Fruit fly (Drosophila melanogaster) whole organism, embryonic: ENCODE results near the gene sosie.
A peak's percentile ranks its signal among the peaks of the same experiment; 100 is the strongest.

Experiments used
- CG10274 ChIP-seq: fragments of 200-800 bp; sonication (Bioruptor generic); optimal IDR thresholded peaks from 3 replicates; lab custom pipeline; 2017; ENCODE audit warnings: missing biosample characterization, mild to moderate bottlenecking, missing genetic modification characterization
- CG11085 ChIP-seq: fragments of 200-800 bp; sonication (Bioruptor generic); IDR thresholded peaks from 2 replicates; pipeline ENCODE4 v1.3.6; 2022; ENCODE audit warnings: missing biosample characterization, missing genetic modification characterization
- CG12391 ChIP-seq: fragments of 200-800 bp; sonication (Bioruptor generic); optimal IDR thresholded peaks from 3 replicates; lab custom pipeline; 2018; ENCODE audit warnings: missing biosample characterization, mild to moderate bottlenecking, missing genetic modification characterization, moderate library complexity
- CG13123 ChIP-seq: fragments of 200-800 bp; sonication (Bioruptor generic); optimal IDR thresholded peaks from 2 replicates; lab custom pipeline; 2016; ENCODE audit warnings: missing biosample characterization, missing genetic modification characterization
- CG13424 ChIP-seq: fragments of 200-800 bp; sonication (Bioruptor generic); optimal IDR thresholded peaks from 2 replicates; lab custom pipeline; 2019; ENCODE audit warnings: missing biosample characterization, mild to moderate bottlenecking, missing genetic modification characterization, moderate library complexity
- CG14710 ChIP-seq: fragments of 200-800 bp; sonication (Bioruptor generic); optimal IDR thresholded peaks from 3 replicates; lab custom pipeline; 2019; ENCODE audit warnings: missing biosample characterization, mild to moderate bottlenecking, missing genetic modification characterization, moderate library complexity
- CG15696 ChIP-seq: fragments of 200-800 bp; sonication (Bioruptor generic); optimal IDR thresholded peaks from 2 replicates; lab custom pipeline; 2019; ENCODE audit warnings: missing biosample characterization, mild to moderate bottlenecking, missing genetic modification characterization, moderate library complexity
- CG16813 ChIP-seq: fragments of 200-800 bp; sonication (Bioruptor generic); IDR thresholded peaks from 3 replicates; pipeline ENCODE4 v1.3.6; 2022; ENCODE audit warnings: missing biosample characterization, missing genetic modification characterization; ENCODE audit not compliant: partially characterized antibody
- CG16815 ChIP-seq: fragments of 200-800 bp; sonication (Bioruptor generic); optimal IDR thresholded peaks from 3 replicates; lab custom pipeline; 2017; ENCODE audit warnings: missing biosample characterization, mild to moderate bottlenecking, missing genetic modification characterization
- CG18011 ChIP-seq: fragments of 200-800 bp; sonication (Bioruptor generic); optimal IDR thresholded peaks from 2 replicates; lab custom pipeline; 2017; ENCODE audit warnings: missing biosample characterization, missing genetic modification characterization, mild to moderate bottlenecking, moderate library complexity, missing genotype
- CG18599 ChIP-seq: fragments of 200-800 bp; sonication (Bioruptor generic); optimal IDR thresholded peaks from 3 replicates; lab custom pipeline; 2017; ENCODE audit warnings: missing biosample characterization, missing genetic modification characterization, mild to moderate bottlenecking, moderate library complexity, missing genetic modification reagents
- CG18619 ChIP-seq: fragments of 200-800 bp; sonication (Bioruptor generic); optimal IDR thresholded peaks from 3 replicates; lab custom pipeline; 2017; ENCODE audit warnings: missing biosample characterization, mild to moderate bottlenecking, missing genetic modification characterization
- CG30020 ChIP-seq: fragments of 200-800 bp; optimal IDR thresholded peaks from 2 replicates; lab custom pipeline; 2019; ENCODE audit warnings: missing biosample characterization, mild to moderate bottlenecking, missing genetic modification characterization, moderate library complexity
- CG31388 ChIP-seq: fragments of 200-800 bp; sonication (Bioruptor generic); optimal IDR thresholded peaks from 2 replicates; lab custom pipeline; 2016; ENCODE audit warnings: missing biosample characterization, missing genetic modification characterization
- CG31441 ChIP-seq: fragments of 200-800 bp; sonication (Bioruptor generic); IDR thresholded peaks from 2 replicates; pipeline ENCODE4 v1.3.6; 2022; ENCODE audit warnings: missing biosample characterization, missing genetic modification characterization
- CG3163 ChIP-seq: fragments of 200-800 bp; sonication (Bioruptor generic); optimal IDR thresholded peaks from 3 replicates; lab custom pipeline; 2016; ENCODE audit warnings: missing biosample characterization, missing genetic modification characterization
- CG42726 ChIP-seq: fragments of 200-800 bp; sonication (Bioruptor generic); IDR thresholded peaks from 2 replicates; pipeline ENCODE4 v1.3.6; 2022; ENCODE audit warnings: missing biosample characterization, missing genetic modification characterization; ENCODE audit not compliant: partially characterized antibody
- CG4328 ChIP-seq: fragments of 200-800 bp; sonication (Bioruptor generic); optimal IDR thresholded peaks from 3 replicates; lab custom pipeline; 2017; ENCODE audit warnings: missing biosample characterization, missing genetic modification reagents, missing genetic modification characterization
- CG4617 ChIP-seq: fragments of 200-800 bp; sonication (Bioruptor generic); optimal IDR thresholded peaks from 3 replicates; lab custom pipeline; 2016; ENCODE audit warnings: missing biosample characterization, missing genetic modification characterization, borderline replicate concordance
- CG6272 ChIP-seq: fragments of 200-800 bp; sonication (Bioruptor generic); IDR thresholded peaks from 2 replicates; pipeline ENCODE4 v1.3.6; 2022; ENCODE audit warnings: missing biosample characterization, missing genetic modification characterization
- CG9215 ChIP-seq: fragments of 200-800 bp; sonication (Bioruptor generic); IDR thresholded peaks from 2 replicates; pipeline ENCODE4 v1.3.6; 2022; ENCODE audit warnings: missing biosample characterization, missing genetic modification characterization
- CkIIα-i1 ChIP-seq: fragments of 200-800 bp; sonication (Bioruptor generic); IDR thresholded peaks from 2 replicates; pipeline ENCODE4 v1.3.6; 2022; ENCODE audit warnings: missing biosample characterization, missing genetic modification characterization
- D ChIP-seq, 2 experiments: fragments of 200-800 bp in 1 of 2; fragments of >200 bp in 1 of 2; sonication (Bioruptor generic) in 1 of 2; optimal IDR thresholded peaks; 2 replicates in 1 of 2; 3 replicates in 1 of 2; lab custom pipeline; 2017; ENCODE audit warnings: mild to moderate bottlenecking in 1 of 2, missing biosample characterization in 1 of 2, missing genetic modification characterization in 1 of 2, missing genetic modification reagents in 1 of 2
- D19B ChIP-seq: fragments of 200-800 bp; sonication (Bioruptor generic); optimal IDR thresholded peaks from 2 replicates; lab custom pipeline; 2017; ENCODE audit warnings: missing biosample characterization, mild to moderate bottlenecking, missing genetic modification characterization
- Deaf1 ChIP-seq: fragments of 200-800 bp; optimal IDR thresholded peaks from 3 replicates; lab custom pipeline; 2019; ENCODE audit warnings: missing biosample characterization, mild to moderate bottlenecking, missing genetic modification characterization, moderate library complexity
- E2f1 ChIP-seq: fragments of 200-800 bp; sonication (Bioruptor generic); IDR thresholded peaks from 2 replicates; pipeline ENCODE4 v1.3.6; 2022; ENCODE audit warnings: missing biosample characterization, missing genetic modification characterization
- Hmr ChIP-seq: fragments of 200-800 bp; sonication (Bioruptor generic); optimal IDR thresholded peaks from 3 replicates; lab custom pipeline; 2017; ENCODE audit warnings: mild to moderate bottlenecking, missing biosample characterization, missing genetic modification reagents, missing genetic modification characterization
- Myb ChIP-seq: fragments of 200-800 bp; sonication (Bioruptor generic); optimal IDR thresholded peaks from 2 replicates; lab custom pipeline; 2016; ENCODE audit warnings: missing biosample characterization, missing genetic modification characterization
- NC2β ChIP-seq: fragments of 200-800 bp; sonication (Bioruptor generic); optimal IDR thresholded peaks from 2 replicates; lab custom pipeline; 2016; ENCODE audit warnings: missing biosample characterization, missing genetic modification characterization
- Vsx1 ChIP-seq: fragments of 200-800 bp; sonication (Bioruptor generic); optimal IDR thresholded peaks from 2 replicates; lab custom pipeline; 2017; ENCODE audit warnings: missing biosample characterization, mild to moderate bottlenecking, missing genetic modification characterization, missing genetic modification reagents
- cad ChIP-seq: fragments of >200 bp; optimal IDR thresholded peaks from 2 replicates; lab custom pipeline; 2017; ENCODE audit warnings: missing biosample characterization, missing genetic modification characterization
- ci ChIP-seq: fragments of 200-800 bp; sonication (Bioruptor generic); IDR thresholded peaks from 3 replicates; pipeline ENCODE4 v1.3.6; 2022; ENCODE audit warnings: missing biosample characterization, missing genetic modification characterization
- dimm ChIP-seq: fragments of 200-800 bp; sonication (Bioruptor generic); IDR thresholded peaks from 2 replicates; pipeline ENCODE4 v1.3.6; 2022; ENCODE audit warnings: missing biosample characterization, missing genetic modification characterization
- fru ChIP-seq: fragments of >200 bp; optimal IDR thresholded peaks from 2 replicates; lab custom pipeline; 2017
- ind ChIP-seq: fragments of 200-800 bp; sonication (Bioruptor generic); optimal IDR thresholded peaks from 3 replicates; lab custom pipeline; 2016; ENCODE audit warnings: missing biosample characterization, missing genetic modification characterization
- ken ChIP-seq: fragments of 200-800 bp; sonication (Bioruptor generic); IDR thresholded peaks from 3 replicates; pipeline ENCODE4 v1.3.6; 2022; ENCODE audit warnings: missing biosample characterization, missing genetic modification characterization
- klu ChIP-seq: fragments of 200-800 bp; sonication (Bioruptor generic); IDR thresholded peaks from 2 replicates; pipeline ENCODE4 v1.3.6; 2022; ENCODE audit warnings: missing biosample characterization, missing genetic modification characterization
- maf-S ChIP-seq: fragments of 200-800 bp; sonication (Bioruptor generic); optimal IDR thresholded peaks from 2 replicates; lab custom pipeline; 2016; ENCODE audit warnings: missing biosample characterization, missing genetic modification characterization
- nerfin-2 ChIP-seq: fragments of 200-800 bp; sonication (Bioruptor generic); IDR thresholded peaks from 2 replicates; pipeline ENCODE4 v1.3.6; 2022; ENCODE audit warnings: missing biosample characterization, missing genetic modification characterization; ENCODE audit not compliant: partially characterized antibody
- p53 ChIP-seq: fragments of 200-800 bp; sonication (Bioruptor generic); optimal IDR thresholded peaks from 2 replicates; lab custom pipeline; 2016; ENCODE audit warnings: missing biosample characterization, missing genetic modification characterization
- prd ChIP-seq, 3 experiments: fragments of >200 bp in 2 of 3; fragments of 200-800 bp in 1 of 3; sonication (Bioruptor generic) in 1 of 3; optimal IDR thresholded peaks in 2 of 3; IDR thresholded peaks in 1 of 3; 2 replicates in 2 of 3; 3 replicates in 1 of 3; pipeline versions ENCODE4 v1.3.6 to Lab custom; 2017 to 2022; ENCODE audit warnings: missing biosample characterization in 1 of 3, missing genetic modification characterization in 1 of 3
- salm ChIP-seq: fragments of 200-800 bp; sonication (Bioruptor generic); optimal IDR thresholded peaks from 2 replicates; lab custom pipeline; 2018; ENCODE audit warnings: missing biosample characterization, mild to moderate bottlenecking, missing genetic modification characterization
- sima ChIP-seq: fragments of 200-800 bp; sonication (Bioruptor generic); optimal IDR thresholded peaks from 2 replicates; lab custom pipeline; 2016; ENCODE audit warnings: missing biosample characterization, missing genetic modification characterization
- sob ChIP-seq: fragments of 200-800 bp; sonication (Bioruptor generic); IDR thresholded peaks from 2 replicates; pipeline ENCODE4 v1.3.6; 2022; ENCODE audit warnings: missing biosample characterization, missing genetic modification characterization
- tgo ChIP-seq: fragments of 200-800 bp; sonication (Bioruptor generic); IDR thresholded peaks from 3 replicates; pipeline ENCODE4 v1.3.6; 2022; ENCODE audit warnings: missing biosample characterization, missing genetic modification characterization
- toy ChIP-seq: fragments of 200-800 bp; sonication (Bioruptor generic); IDR thresholded peaks from 2 replicates; pipeline ENCODE4 v1.3.6; 2022; ENCODE audit warnings: missing biosample characterization, missing genetic modification characterization
- tx ChIP-seq: fragments of 200-800 bp; sonication (Bioruptor generic); optimal IDR thresholded peaks from 2 replicates; lab custom pipeline; 2016; ENCODE audit warnings: missing biosample characterization, missing genetic modification characterization
- zen2 ChIP-seq: fragments of 200-800 bp; sonication (Bioruptor generic); IDR thresholded peaks from 3 replicates; pipeline ENCODE4 v1.3.6; 2022; ENCODE audit warnings: missing biosample characterization, missing genetic modification characterization; ENCODE audit not compliant: partially characterized antibody
- zfh1 ChIP-seq: fragments of 200-800 bp; sonication (Bioruptor generic); IDR thresholded peaks from 3 replicates; pipeline ENCODE4 v1.3.6; 2022; ENCODE audit warnings: missing biosample characterization, missing genetic modification characterization

Gene sosie

DNA sequence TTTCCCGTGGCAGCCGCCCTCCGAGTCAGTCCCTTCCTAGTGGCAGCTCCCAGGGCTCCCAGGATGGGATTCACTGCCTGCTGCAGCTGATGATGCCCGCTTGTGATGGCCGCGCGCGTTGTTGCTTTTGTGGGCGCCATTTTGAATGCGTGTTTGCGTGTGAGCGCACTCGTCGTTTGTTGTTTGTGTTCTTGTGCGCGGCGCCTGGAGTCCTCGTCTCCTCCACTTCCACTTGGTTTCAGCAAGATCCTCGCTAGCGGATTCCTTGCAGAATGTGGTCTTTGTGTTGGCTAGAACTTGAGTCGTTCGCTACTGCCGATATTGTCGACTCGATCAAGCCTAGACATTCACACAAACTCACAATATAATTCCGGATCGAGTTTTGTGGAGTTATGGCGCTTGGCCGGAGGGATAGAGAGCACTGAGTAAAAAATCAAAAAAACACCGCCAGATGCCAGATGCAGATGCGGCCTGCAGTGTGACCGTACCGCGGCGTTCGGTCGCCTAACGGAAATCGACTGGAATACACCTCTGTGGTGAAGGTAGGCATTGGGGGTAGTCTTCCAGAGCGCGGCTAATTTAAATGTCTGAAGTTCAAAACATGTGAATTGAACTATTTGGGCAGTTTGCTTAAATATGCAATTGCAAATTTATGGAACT lies 36.8 kb downstream of the sosie start, which contains the start of gene CycB3 (continued):
- TF ChIP-seq tx (GFP tag; lab: Kevin White, UChicago) (no peak), dimm (GFP tag; lab: Robert Waterston, UW) (no peak), CG13424 (tag; lab: Kevin White, UChicago) (no peak), CG10274 (GFP tag; lab: Kevin White, UChicago) (no peak), ind (GFP tag; lab: Kevin White, UChicago) (no peak), CG3163 (GFP tag; lab: Kevin White, UChicago) (no peak), CG13123 (GFP tag; lab: Kevin White, UChicago) (no peak), CG9215 (GFP tag; lab: Robert Waterston, UW) (no peak), nerfin-2 (0 out of 2 replicates have a peak, but pooled peaks have one; percentile 19), CG6272 (GFP tag; lab: Robert Waterston, UW) (no peak), p53 (no peak), CG16813 (no peak), tgo (GFP tag; lab: Robert Waterston, UW) (no peak), salm (tag; lab: Kevin White, UChicago) (no peak), CG11085 (GFP tag; lab: Robert Waterston, UW) (no peak), fru (no peak), Hmr (peak; percentile 42), maf-S (GFP tag; lab: Kevin White, UChicago) (no peak), CG4328 (peak; percentile 50), sima (GFP tag; lab: Kevin White, UChicago) (no peak), CG18011 (GFP tag; lab: Kevin White, UChicago) (no peak), ken (GFP tag; lab: Robert Waterston, UW) (0 out of 3 replicates have a peak, but pooled peaks have one; percentile 9), CG12391 (tag; lab: Kevin White, UChicago) (peak; percentile 31), CG4617 (GFP tag; lab: Kevin White, UChicago) (peak; percentile 19), CkIIα-i1 (GFP tag; lab: Robert Waterston, UW) (no peak), zen2 (GFP tag; lab: Robert Waterston, UW) (no peak), D19B (GFP tag; lab: Kevin White, UChicago) (no peak), cad (GFP tag; lab: Kevin White, UChicago) (no peak), CG18599 (GFP tag; lab: Kevin White, UChicago) (no peak), CG14710 (tag; lab: Kevin White, UChicago) (peak; percentile 84), Deaf1 (tag; lab: Kevin White, UChicago) (no peak), D (optimal IDR thresholded peaks at IDR 0.05; lab: Kevin White, UChicago) (no peak), D (GFP tag; optimal IDR thresholded peaks at IDR 0.05; lab: Kevin White, UChicago) (no peak), CG15696 (tag; lab: Kevin White, UChicago) (no peak), CG31388 (no peak), sob (peak; percentile 19; the same call in 1 of the 2 replicates), CG18619 (peak; percentile 26), Myb (GFP tag; lab: Kevin White, UChicago) (peak; percentile 93), CG42726 (0 out of 2 replicates have a peak, but pooled peaks have one; percentile 6), klu (GFP tag; lab: Robert Waterston, UW) (no peak), ci (peak; percentile 67; the same call in 1 of the 3 replicates), CG16815 (no peak), zfh1 (peak; percentile 43; the same call in 1 of the 3 replicates), toy (GFP tag; lab: Robert Waterston, UW) (no peak), NC2β (peak; percentile 51), E2f1 (GFP tag; lab: Robert Waterston, UW) (no peak), prd (optimal IDR thresholded peaks at IDR 0.05; lab: Kevin White, UChicago) (no peak), prd (GFP tag; IDR thresholded peaks at IDR 0.05; lab: Robert Waterston, UW) (0 out of 3 replicates have a peak, but pooled peaks have one; percentile 13), CG31441 (no peak), Vsx1 (no peak), CG30020 (tag; lab: Kevin White, UChicago) (peak; percentile 8)
